Worm (Caenorhabditis elegans) whole organism, mixed stage, embryonic: ENCODE data around the gene crls-1.

Experiments used
- ces-1 ChIP-seq: fragments of 150-350 bp; optimal IDR thresholded peaks from 2 replicates; lab custom pipeline; 2014; ENCODE audit warnings: missing biosample characterization, missing genetic modification reagents, missing genetic modification characterization
- elt-1 ChIP-seq: sonication (generic microtip); optimal IDR thresholded peaks from 2 replicates; lab custom pipeline; 2017; ENCODE audit warnings: missing genetic modification characterization, mild to moderate bottlenecking, missing compliant biosample characterization, antibody characterized with exemption, moderate library complexity, borderline replicate concordance; ENCODE audit not compliant: insufficient read depth
- elt-3 ChIP-seq: fragments of 150-350 bp; optimal IDR thresholded peaks from 2 replicates; lab custom pipeline; 2014; ENCODE audit warnings: missing biosample characterization, missing genetic modification characterization
- nhr-12 ChIP-seq: fragments of 150-350 bp; optimal IDR thresholded peaks from 2 replicates; lab custom pipeline; 2014; ENCODE audit warnings: missing biosample characterization, missing genetic modification characterization
- unc-39 ChIP-seq: fragments of 150-350 bp; optimal IDR thresholded peaks from 2 replicates; lab custom pipeline; 2014; ENCODE audit warnings: missing biosample characterization, missing genetic modification characterization
- ztf-11 ChIP-seq: fragments of 150-350 bp; optimal IDR thresholded peaks from 2 replicates; lab custom pipeline; 2014; ENCODE audit warnings: missing biosample characterization, missing genetic modification characterization

ce11 chrIII:895525-895924 lies 14.2 kb downstream of the crls-1 start, which contains the start of the genes ztf-18 and F23H11.2:
- TF ChIP-seq nhr-12 (tag; lab: Kevin White, UChicago) = no peak
- no peak for TF ChIP-seq unc-39 (tag; lab: Kevin White, UChicago)
- no peak for TF ChIP-seq elt-1 (tag; lab: Kevin White, UChicago)
- no peak for TF ChIP-seq elt-3 (tag; lab: Kevin White, UChicago)
- no peak for TF ChIP-seq ces-1 (GFP tag; lab: Kevin White, UChicago)
- no peak for TF ChIP-seq ztf-11 (tag; lab: Kevin White, UChicago)
